Worm (Caenorhabditis elegans): ENCODE results near the gene nmt-1.

The nmt-1 gene

DNA sequence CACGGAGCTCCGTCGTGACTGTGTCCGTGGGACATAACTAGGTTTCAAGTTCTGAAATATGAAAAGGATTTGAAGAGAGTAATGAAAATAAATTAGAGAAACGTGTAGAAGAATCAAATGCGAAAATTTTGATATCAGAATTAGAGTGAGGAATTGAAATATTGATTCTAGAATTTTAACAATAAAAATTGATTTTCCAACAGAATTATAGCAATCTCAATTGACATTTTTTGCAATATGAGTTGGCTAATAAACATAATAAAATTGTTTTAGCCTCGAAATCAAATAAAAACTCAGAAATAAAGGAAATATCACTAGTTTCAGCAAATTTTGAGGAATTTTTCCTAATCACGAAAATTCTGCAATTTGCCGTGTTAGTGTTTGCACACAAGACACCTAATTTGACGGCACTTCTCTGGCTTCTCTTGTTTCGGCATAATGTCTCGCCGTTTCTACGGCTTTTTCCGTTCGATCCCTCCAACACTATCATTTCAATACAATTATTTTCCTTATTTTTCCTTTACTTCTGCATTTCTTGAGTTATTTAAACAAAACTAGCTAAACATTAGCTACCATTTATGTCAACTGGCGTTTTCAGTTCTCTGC lies at the start of gene nmt-1:
Gene nmt-1 (minus strand): TSS at position 51 of the 606 bp plus-strand sequence.
- TF ChIP-seq unc-62 (GFP tag; optimal IDR thresholded peaks at IDR 0.05), result no peak

DNA sequence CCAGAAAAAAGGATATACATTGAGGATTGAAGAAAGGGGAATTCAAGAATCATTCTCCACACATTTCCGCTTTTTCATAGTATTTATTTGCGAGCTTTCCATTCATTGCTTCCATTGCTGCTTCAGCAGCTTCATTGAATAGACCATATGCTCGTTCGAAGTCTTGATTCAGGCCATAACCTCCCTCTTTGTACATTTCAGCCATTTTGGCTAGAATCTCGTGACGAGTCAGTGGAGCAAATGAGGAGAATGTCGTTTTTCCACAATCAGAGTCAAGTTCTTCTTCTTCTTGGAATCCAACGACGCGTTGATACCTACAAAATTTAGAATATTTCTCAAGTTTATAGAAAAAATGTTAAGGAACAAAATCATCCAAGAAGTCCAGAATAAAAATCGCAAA lies 49.1 kb upstream of the nmt-1 start:
- TF ChIP-seq unc-62 (GFP tag; optimal IDR thresholded peaks at IDR 0.05), result no peak

DNA sequence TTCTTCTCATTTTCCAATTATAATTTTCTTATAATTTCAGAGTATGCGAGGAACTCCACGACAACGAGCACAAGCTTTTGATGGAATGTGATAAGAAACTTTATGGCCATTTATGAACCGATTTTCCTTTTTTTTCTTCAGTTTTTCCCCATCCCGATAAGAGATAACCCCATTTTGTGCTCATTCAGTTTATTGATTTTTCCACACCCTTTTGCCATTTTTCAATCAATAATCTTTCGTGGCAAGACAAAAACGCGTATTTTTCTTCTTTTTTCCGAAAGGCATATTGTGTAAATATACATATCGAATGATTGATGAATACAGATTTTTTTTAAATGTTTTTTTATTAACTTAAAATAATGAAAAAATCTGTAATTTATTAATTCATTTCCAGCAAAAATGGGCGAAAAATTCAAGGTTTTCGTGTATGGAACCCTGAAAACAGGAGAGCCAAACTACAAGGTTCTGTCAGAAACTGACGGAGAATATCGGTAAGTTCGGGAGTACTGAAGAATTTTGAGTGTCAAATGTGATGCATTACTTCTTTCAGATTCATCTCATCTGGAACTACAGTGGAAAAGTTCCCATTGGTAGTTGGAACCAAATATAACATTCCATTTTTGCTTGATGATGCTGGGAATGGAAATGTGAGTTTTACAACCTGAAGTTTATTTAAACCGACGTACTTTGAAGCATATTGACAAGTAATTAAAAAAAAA lies 48.3 kb upstream of the nmt-1 start, which contains the start of gene F42A10.9:
Gene F42A10.9 (plus strand): TSS at position 321 of the 719 bp plus-strand sequence.
- no peak for TF ChIP-seq unc-62 (GFP tag; optimal IDR thresholded peaks at IDR 0.05)

DNA sequence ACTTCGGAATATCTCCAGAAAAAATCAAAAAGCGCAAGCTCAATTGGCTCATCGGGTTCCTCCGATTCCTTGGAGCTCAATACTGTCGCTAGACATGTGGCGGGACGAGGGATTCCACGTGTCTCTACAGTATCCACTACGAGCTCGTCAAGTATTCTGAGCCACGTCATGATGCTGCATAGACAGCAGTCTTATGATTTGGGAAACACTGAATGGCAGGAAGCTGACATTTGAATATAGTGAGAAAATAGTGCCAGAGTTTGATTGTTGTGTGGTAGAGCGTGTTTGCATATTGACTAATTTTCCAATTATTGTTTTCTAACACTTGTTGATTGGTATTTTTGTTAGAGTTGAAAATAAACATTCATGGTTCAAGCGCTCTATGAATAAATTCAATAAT lies 47.2 kb upstream of the nmt-1 start:
- no peak for TF ChIP-seq unc-62 (GFP tag; optimal IDR thresholded peaks at IDR 0.05)

DNA sequence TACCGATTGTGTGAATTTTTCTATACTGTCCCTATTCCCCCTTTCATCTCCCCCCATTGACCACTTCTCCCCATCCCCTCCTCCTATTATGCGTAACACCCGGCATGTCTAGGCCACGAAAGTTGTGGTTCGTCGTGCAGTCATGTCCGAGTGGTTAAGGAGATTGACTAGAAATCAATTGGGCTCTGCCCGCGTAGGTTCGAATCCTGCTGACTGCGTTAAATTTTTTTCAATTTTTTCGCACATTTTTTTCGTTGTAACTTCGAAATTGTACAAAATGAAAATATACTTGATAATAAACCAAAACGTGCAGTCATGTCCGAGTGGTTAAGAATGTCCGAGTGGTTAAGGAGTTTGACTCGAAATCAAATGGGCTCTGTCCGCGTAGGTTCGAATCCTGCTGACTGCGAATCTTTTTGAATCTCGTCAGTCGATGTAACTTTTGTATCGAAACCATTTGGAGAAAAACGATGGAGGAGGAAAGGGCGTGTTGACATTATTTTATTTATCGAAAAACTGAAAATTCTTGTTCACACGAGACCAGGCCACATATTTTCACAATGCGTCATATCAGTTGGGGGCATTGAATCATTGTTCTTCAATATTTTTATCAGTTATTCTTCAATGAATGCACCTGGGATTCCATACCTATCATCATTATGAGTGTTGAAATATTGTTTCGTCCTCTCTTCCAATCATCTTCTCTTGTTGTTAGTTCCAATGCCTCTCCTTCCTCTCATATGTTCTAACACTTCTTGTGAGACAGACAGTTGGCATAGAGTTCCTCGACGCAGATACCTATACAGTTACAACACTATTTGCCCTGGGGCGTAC lies 42.7 kb upstream of the nmt-1 start, which contains the start of gene nfm-1:
Gene nfm-1 (plus strand): TSS at position 812 of the 834 bp plus-strand sequence.
- TF ChIP-seq unc-62 (GFP tag; optimal IDR thresholded peaks at IDR 0.05), result no peak

DNA sequence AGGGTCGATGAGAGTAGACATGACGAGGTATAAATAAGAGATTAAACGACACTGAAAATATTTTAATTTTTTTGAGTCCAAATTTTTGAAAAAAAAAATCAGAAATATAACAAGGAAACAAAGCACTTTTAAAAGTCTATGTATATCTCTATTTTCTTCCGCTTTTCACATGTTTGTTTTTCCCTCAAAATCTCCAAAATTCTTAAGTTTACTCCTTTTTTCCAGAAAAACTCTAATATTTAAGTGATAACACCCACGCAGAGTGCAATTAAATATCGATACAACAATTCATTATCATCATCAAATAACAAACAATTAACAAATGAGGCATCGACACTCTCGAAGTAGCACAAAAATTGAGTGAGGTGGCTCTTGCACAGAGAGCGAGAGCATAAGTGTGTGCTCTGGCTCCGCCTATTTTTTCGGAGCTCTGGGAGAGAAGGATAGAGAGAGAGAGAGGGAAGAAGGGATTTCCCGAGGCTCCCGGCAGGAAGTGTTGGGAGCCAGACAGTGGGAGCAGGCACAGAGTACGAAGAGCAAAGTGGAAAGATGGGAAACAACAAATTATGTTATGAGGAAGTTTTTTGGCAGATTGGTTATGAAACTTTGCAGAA lies 41.7 kb upstream of the nmt-1 start, which contains the start of gene anmt-2:
Gene anmt-2 (minus strand): TSS at position 51 of the 614 bp plus-strand sequence.
- no peak for TF ChIP-seq unc-62 (GFP tag; optimal IDR thresholded peaks at IDR 0.05)

DNA sequence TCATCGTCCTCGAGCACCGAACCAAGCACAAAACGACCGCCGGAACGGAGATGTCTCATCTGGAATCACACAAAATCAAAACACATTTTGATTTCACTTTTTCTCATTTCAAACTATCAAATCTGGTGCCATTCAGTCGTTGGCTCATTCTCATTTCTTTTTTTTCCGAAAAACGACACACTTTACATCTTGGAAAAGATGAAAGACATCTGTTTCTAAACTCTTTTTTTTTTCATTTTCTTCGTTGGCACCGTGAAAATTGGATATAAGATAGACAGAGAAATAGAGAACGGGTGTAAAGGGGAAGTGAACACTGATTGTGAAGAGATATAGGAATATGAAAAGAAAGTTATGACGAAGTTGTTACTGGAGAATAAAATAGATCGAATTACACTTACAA lies 39.7 kb upstream of the nmt-1 start:
- no peak for TF ChIP-seq unc-62 (GFP tag; optimal IDR thresholded peaks at IDR 0.05)

DNA sequence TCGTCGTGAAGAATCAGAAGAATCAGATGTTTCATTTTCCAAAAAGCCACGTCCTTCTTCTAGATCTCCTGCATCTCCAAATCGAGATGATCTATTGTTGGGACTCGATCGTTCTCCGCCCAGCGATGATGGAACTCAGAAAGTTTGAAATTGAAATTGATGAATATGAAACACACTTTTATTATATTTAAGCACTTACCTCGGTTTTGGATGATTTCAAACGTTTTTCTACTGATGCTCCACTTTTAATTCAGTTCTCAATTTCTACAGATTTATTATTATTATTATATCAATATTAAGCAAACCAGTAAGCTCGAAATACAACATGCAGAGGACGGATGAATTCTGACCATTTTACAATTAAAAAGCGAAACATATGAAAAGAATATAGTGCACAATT lies 38.5 kb upstream of the nmt-1 start:
- TF ChIP-seq unc-62 (GFP tag; optimal IDR thresholded peaks at IDR 0.05), result no peak

DNA sequence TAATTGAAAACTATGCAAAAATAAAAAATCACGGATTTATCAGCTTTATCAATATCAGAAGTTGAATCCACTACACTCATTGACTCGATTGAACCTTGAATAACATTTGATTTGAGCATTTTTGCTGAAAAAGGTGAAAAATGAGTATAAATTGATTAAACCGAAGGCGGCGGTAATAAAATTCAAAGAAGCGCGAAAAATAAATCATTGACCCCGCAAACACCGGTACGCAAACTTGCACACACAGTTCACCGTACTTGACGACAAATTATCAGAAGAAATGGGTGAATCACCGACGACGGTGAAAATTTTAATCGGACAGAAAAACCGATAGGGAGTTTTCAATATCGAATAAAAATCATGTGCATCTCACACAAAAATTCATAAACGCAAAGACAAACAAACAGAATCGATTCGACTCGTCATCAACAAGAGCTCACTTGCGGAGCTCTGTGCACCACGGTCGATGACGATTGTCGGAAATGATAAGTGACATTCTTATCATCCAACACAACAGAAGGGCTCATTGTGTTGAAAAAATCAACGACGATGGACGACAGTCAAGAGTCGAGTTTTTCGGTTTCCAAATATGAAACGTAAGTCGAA lies 33.4 kb upstream of the nmt-1 start, which contains the start of the genes wht-7 and Y42G9A.1:
Gene wht-7 (minus strand): TSS at position 131 of the 606 bp plus-strand sequence.
Gene Y42G9A.1 (plus strand): TSS at position 495 of the 606 bp plus-strand sequence.
- TF ChIP-seq unc-62 (GFP tag; optimal IDR thresholded peaks at IDR 0.05), result no peak

DNA sequence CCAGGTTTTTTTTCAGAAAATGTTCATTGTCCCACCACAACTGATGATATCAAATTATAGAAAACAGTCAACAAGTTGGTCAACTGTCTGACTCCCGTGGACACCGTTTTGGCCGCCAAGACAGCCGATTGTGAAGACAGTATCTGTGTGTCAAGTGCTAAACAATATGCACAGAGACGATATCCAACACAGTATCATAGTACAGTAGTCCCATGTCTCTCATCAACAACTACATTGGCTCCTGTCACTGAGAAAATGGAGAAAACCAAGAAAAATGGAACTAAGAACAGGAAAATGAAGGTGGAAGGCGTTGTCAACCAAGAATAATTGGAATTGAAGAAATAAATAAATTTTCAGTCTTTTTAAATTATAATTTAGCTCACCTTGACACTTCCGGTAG lies 32.6 kb upstream of the nmt-1 start:
- no peak for TF ChIP-seq unc-62 (GFP tag; optimal IDR thresholded peaks at IDR 0.05)

DNA sequence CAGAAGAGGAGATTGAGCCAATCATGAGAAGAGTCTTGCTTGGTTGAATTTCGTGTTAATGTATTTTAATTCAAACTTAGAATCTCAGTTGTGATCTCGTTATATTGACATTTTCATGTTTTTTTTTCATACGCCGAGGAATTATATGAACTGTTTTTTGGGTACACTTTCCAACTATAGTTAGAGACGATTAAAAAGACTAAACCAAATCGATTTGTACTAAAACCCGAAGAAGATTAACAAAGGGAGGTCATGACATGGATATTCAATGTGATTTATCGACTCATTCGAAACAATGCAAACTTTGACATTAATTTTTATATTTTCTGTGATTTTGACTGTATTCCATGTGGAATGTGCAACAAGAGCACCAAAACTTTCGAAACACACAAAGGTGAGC lies 31.8 kb upstream of the nmt-1 start, which contains the start of gene Y42G9A.2:
Gene Y42G9A.2 (plus strand): TSS at position 284 of the 400 bp plus-strand sequence.
- TF ChIP-seq unc-62 (GFP tag; optimal IDR thresholded peaks at IDR 0.05), result no peak

DNA sequence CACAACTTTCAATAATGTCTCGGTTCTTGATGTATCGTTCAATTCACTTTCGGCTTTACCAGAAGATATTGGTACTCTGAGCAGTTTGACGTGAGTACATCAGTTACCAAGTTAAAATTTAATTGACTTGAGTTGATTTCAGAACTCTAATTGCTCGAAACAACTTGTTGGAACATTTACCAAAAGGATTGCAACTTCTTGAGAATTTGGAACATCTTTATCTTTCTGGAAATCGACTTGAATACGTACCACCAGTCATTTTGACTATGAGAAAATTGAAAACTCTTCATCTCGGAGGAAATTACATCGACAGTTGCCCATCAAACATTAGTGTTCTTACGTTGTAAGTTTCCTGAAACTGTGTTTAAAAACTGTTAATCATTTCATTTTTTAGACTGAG lies 30.7 kb upstream of the nmt-1 start:
- no peak for TF ChIP-seq unc-62 (GFP tag; optimal IDR thresholded peaks at IDR 0.05)

DNA sequence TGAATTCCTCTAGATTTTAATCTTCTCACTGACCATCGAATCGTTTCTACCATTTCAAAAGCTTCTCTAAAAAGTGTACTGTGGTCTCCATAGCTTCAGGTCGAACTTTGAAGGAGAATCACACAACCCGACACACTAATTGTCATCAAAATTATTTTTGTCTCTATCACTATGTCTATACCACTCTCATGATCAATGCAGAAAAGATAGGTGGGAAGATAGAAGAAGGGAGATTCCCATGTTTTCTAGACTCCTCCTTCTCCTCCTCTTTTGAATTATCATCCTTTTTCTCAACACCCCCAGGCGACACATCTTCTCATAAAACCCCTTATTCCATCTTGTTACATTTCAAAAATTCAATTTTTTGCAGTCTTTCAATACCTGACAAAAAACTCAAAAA lies 29.8 kb upstream of the nmt-1 start, which contains the start of gene Y42G9A.3:
Gene Y42G9A.3 (plus strand): TSS at position 363 of the 400 bp plus-strand sequence.
- no peak for TF ChIP-seq unc-62 (GFP tag; optimal IDR thresholded peaks at IDR 0.05)

DNA sequence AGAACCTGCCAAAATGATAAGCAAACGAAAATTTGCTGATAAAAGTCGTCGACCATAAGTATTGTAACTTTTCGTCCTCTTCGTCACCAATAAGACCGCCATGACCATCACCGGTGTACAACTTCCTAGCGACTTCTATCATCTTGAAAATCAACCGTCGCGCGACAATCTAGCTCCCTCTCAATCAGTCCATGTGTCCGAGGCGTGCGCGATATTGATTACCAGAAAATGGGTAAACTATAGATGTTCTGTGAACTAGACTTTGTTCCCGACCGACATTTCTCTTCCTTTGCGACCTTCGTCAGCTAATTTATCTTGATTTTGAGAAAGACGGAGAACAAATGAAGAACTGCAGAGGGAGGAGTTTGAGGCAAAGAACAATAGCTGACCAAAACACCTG lies 29.2 kb upstream of the nmt-1 start:
- no peak for TF ChIP-seq unc-62 (GFP tag; optimal IDR thresholded peaks at IDR 0.05)

DNA sequence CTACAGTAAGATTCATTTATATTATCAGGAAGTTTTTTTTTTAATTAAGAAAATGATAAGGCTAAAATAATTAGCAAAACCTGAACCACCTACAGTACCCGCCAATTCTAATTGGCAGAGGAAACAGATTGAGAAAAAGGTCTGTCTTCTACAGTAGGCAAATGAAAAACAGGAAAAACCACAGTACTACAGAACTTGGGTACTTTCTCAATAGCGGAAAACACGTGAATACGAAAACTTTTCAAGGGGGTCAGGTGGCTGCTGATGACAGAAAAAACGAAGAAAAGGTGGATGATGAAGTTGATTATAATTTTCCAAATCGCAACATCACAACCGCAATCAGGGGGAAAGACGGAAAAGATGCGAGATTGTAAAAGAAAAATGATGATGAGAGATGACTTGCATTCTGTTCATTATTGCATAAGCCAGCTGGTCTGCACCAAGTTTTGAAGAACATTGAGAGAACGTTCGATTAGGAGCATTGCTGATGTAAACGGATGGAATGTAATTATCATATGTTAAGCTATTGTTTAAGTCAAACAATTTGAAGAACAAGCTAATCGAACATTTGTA lies 28.3 kb upstream of the nmt-1 start:
- no peak for TF ChIP-seq unc-62 (GFP tag; optimal IDR thresholded peaks at IDR 0.05)
